Worm (Caenorhabditis elegans): ENCODE results near the gene C07H4.1.

DNA sequence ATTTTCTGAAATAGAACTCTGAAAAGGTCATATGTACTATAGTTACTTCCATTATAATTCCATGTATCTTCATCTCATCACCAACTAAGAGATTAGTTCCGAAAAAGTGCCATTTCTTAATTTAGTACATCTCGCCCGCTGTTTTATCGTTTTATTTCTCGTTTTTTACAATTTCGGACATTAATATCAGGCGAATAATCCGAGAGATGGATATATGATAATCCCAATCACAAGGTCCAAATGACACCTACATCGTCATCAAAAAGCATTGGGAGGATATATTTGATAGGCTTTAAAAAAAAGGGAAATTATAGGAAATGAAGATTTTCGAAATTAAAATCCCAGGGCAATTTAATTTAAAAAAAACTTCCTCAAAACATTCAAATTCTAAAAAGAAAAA is 26.8 kb upstream of the C07H4.1 start:
- TF ChIP-seq unc-62 (GFP tag; optimal IDR thresholded peaks at IDR 0.05 in 1 of 2) (no peak), unc-62 (tag; optimal IDR thresholded peaks at IDR 0.05) (no peak), ztf-11 (tag; optimal IDR thresholded peaks at IDR 0.05) (no peak), lsy-2 (tag; optimal IDR thresholded peaks at IDR 0.05) (no peak), hmg-1.1 (GFP tag; IDR thresholded peaks at IDR 0.05) (no peak), nhr-10 (tag; optimal IDR thresholded peaks at IDR 0.05) (no peak), ama-1 (optimal IDR thresholded peaks at IDR 0.05) (no peak), ceh-20 (GFP tag; IDR thresholded peaks at IDR 0.05) (no peak)

All from whole organism, L4 larva.